Fruit fly (Drosophila melanogaster): ENCODE data around the gene ZnT86D.

ZnT86D gene

dm6 chr3R:11211291-11212061, 2.9 kb downstream of the ZnT86D start:
- no peak for TF ChIP-seq insv (optimal IDR thresholded peaks at IDR 0.05)
- TF ChIP-seq Myc (optimal IDR thresholded peaks at IDR 0.05), result no peak
- TF ChIP-seq psq (optimal IDR thresholded peaks at IDR 0.05), result no peak
- TF ChIP-seq ttk (optimal IDR thresholded peaks at IDR 0.05), result no peak
- TF ChIP-seq Sin3A (optimal IDR thresholded peaks at IDR 0.05), result no peak
- TF ChIP-seq h (optimal IDR thresholded peaks at IDR 0.05), result no peak

dm6 chr3R:11209801-11210402, 4.4 kb downstream of the ZnT86D start, which contains the start of the genes SdhC and Tctp:
SdhC (minus strand) TSS chr3R:11209849.
Tctp (plus strand) TSS chr3R:11210247.
- TF ChIP-seq psq (optimal IDR thresholded peaks at IDR 0.05) (no peak), ttk (optimal IDR thresholded peaks at IDR 0.05) (no peak), insv (optimal IDR thresholded peaks at IDR 0.05) (no peak), Myc (optimal IDR thresholded peaks at IDR 0.05) (no peak), Sin3A (optimal IDR thresholded peaks at IDR 0.05) (no peak), h (optimal IDR thresholded peaks at IDR 0.05) (no peak)

- TF ChIP-seq psq (optimal IDR thresholded peaks at IDR 0.05), result no peak
- TF ChIP-seq Myc (optimal IDR thresholded peaks at IDR 0.05), result no peak
- TF ChIP-seq ttk (optimal IDR thresholded peaks at IDR 0.05), result no peak
- no peak for TF ChIP-seq h (optimal IDR thresholded peaks at IDR 0.05)
- TF ChIP-seq insv (optimal IDR thresholded peaks at IDR 0.05), result no peak
- no peak for TF ChIP-seq Sin3A (optimal IDR thresholded peaks at IDR 0.05)
Measured at dm6 chr3R:11208766-11209331, 5.5 kb downstream of the ZnT86D start.

dm6 chr3R:11200885-11201421, 13.4 kb downstream of the ZnT86D start:
- TF ChIP-seq psq (optimal IDR thresholded peaks at IDR 0.05), result no peak
- no peak for TF ChIP-seq insv (optimal IDR thresholded peaks at IDR 0.05)
- no peak for TF ChIP-seq ttk (optimal IDR thresholded peaks at IDR 0.05)
- TF ChIP-seq Sin3A (optimal IDR thresholded peaks at IDR 0.05), result no peak
- TF ChIP-seq h (optimal IDR thresholded peaks at IDR 0.05), result no peak
- no peak for TF ChIP-seq Myc (optimal IDR thresholded peaks at IDR 0.05)

dm6 chr3R:11200042-11200884, 14.1 kb downstream of the ZnT86D start:
- TF ChIP-seq Sin3A (optimal IDR thresholded peaks at IDR 0.05) (no peak), psq (optimal IDR thresholded peaks at IDR 0.05) (no peak), insv (optimal IDR thresholded peaks at IDR 0.05) (no peak), Myc (optimal IDR thresholded peaks at IDR 0.05) (no peak), h (optimal IDR thresholded peaks at IDR 0.05) (no peak), ttk (optimal IDR thresholded peaks at IDR 0.05) (no peak)

- no peak for TF ChIP-seq Sin3A (optimal IDR thresholded peaks at IDR 0.05)
- TF ChIP-seq psq (optimal IDR thresholded peaks at IDR 0.05), result no peak
- no peak for TF ChIP-seq h (optimal IDR thresholded peaks at IDR 0.05)
- no peak for TF ChIP-seq insv (optimal IDR thresholded peaks at IDR 0.05)
- no peak for TF ChIP-seq Myc (optimal IDR thresholded peaks at IDR 0.05)
- TF ChIP-seq ttk (optimal IDR thresholded peaks at IDR 0.05), result no peak
Measured at dm6 chr3R:11199227-11199835, 15.0 kb downstream of the ZnT86D start.

dm6 chr3R:11198062-11198472, 16.3 kb downstream of the ZnT86D start:
- no peak for TF ChIP-seq insv (optimal IDR thresholded peaks at IDR 0.05)
- TF ChIP-seq Myc (optimal IDR thresholded peaks at IDR 0.05), result no peak
- no peak for TF ChIP-seq psq (optimal IDR thresholded peaks at IDR 0.05)
- TF ChIP-seq Sin3A (optimal IDR thresholded peaks at IDR 0.05), result no peak
- no peak for TF ChIP-seq h (optimal IDR thresholded peaks at IDR 0.05)
- TF ChIP-seq ttk (optimal IDR thresholded peaks at IDR 0.05), result no peak

dm6 chr3R:11197389-11197716, 17.0 kb downstream of the ZnT86D start, which contains the start of gene cu:
cu (plus strand) TSS chr3R:11197592.
- no peak for TF ChIP-seq psq (optimal IDR thresholded peaks at IDR 0.05)
- TF ChIP-seq h (optimal IDR thresholded peaks at IDR 0.05), result no peak
- TF ChIP-seq ttk (optimal IDR thresholded peaks at IDR 0.05), result no peak
- TF ChIP-seq Myc (optimal IDR thresholded peaks at IDR 0.05), result no peak
- TF ChIP-seq insv (optimal IDR thresholded peaks at IDR 0.05), result no peak
- TF ChIP-seq Sin3A (optimal IDR thresholded peaks at IDR 0.05), result no peak

dm6 chr3R:11196648-11197388, 17.5 kb downstream of the ZnT86D start:
- no peak for TF ChIP-seq insv (optimal IDR thresholded peaks at IDR 0.05)
- no peak for TF ChIP-seq Myc (optimal IDR thresholded peaks at IDR 0.05)
- TF ChIP-seq Sin3A (optimal IDR thresholded peaks at IDR 0.05), result no peak
- TF ChIP-seq h (optimal IDR thresholded peaks at IDR 0.05), result no peak
- no peak for TF ChIP-seq psq (optimal IDR thresholded peaks at IDR 0.05)
- TF ChIP-seq ttk (optimal IDR thresholded peaks at IDR 0.05), result no peak

dm6 chr3R:11195792-11196191, 18.5 kb downstream of the ZnT86D start, which contains the start of gene CG18577:
CG18577 (plus strand) TSS chr3R:11196092.
- TF ChIP-seq insv (optimal IDR thresholded peaks at IDR 0.05), result no peak
- TF ChIP-seq Myc (optimal IDR thresholded peaks at IDR 0.05), result no peak
- TF ChIP-seq h (optimal IDR thresholded peaks at IDR 0.05), result no peak
- TF ChIP-seq Sin3A (optimal IDR thresholded peaks at IDR 0.05), result no peak
- no peak for TF ChIP-seq ttk (optimal IDR thresholded peaks at IDR 0.05)
- no peak for TF ChIP-seq psq (optimal IDR thresholded peaks at IDR 0.05)

Measured in Kc167 (cell line).